Worm (Caenorhabditis elegans) whole organism, dauer: Measurements from ENCODE around the gene kin-29.

Source experiments
- unc-62 ChIP-seq: sonication (generic microtip); optimal IDR thresholded peaks from 2 replicates; lab custom pipeline; 2017; ENCODE audit warnings: missing biosample characterization, missing genetic modification reagents, missing genetic modification characterization

Gene kin-29

ce11 chrX:2818899-2819298, 33.3 kb downstream of the kin-29 start:
- TF ChIP-seq unc-62: no peak

- TF ChIP-seq unc-62: no peak
Measured at ce11 chrX:2814097-2814720, 38.0 kb downstream of the kin-29 start, which contains the start of gene C14A11.6. TSS of gene C14A11.6 (minus strand) at chrX:2814147.

ce11 chrX:2809611-2810010, 42.6 kb downstream of the kin-29 start, which contains the start of gene C14A11.9:
TSS of gene C14A11.9 (minus strand) at chrX:2809637.
- no peak for TF ChIP-seq unc-62

ce11 chrX:2807390-2807789, 44.8 kb downstream of the kin-29 start, which contains the start of gene C14A11.5:
TSS of gene C14A11.5 (minus strand) at chrX:2807528.
- TF ChIP-seq unc-62: no peak

- no peak for TF ChIP-seq unc-62
Measured at ce11 chrX:2802562-2803165, 49.6 kb downstream of the kin-29 start, which contains the start of gene C14A11.2. TSS of gene C14A11.2 (plus strand) at chrX:2803112.

ce11 chrX:2795054-2795453, 57.2 kb downstream of the kin-29 start:
- no peak for TF ChIP-seq unc-62

- no peak for TF ChIP-seq unc-62
Measured at ce11 chrX:2794324-2794723, 57.9 kb downstream of the kin-29 start.
